Fruit fly (Drosophila melanogaster) whole organism, embryonic: ENCODE results near the gene dmrt11E.
A peak's percentile ranks its signal among the peaks of the same experiment; 100 is the strongest.

Experiments used
- Aef1 ChIP-seq: fragments of 200-800 bp; sonication (Bioruptor generic); IDR thresholded peaks from 3 replicates; pipeline ENCODE4 v1.3.6; 2022; ENCODE audit warnings: missing biosample characterization, missing genetic modification characterization
- CG10321 ChIP-seq: fragments of 200-800 bp; sonication (Bioruptor generic); IDR thresholded peaks from 2 replicates; pipeline ENCODE4 v1.3.6; 2022; ENCODE audit warnings: missing biosample characterization, missing genetic modification characterization
- CG11456 ChIP-seq: fragments of 200-800 bp; sonication (Bioruptor generic); IDR thresholded peaks from 3 replicates; pipeline ENCODE4 v1.3.6; 2022; ENCODE audit warnings: missing biosample characterization, missing genetic modification characterization
- CG1233 ChIP-seq: fragments of 200-800 bp; sonication (Bioruptor generic); optimal IDR thresholded peaks from 4 replicates; lab custom pipeline; 2018; ENCODE audit warnings: missing biosample characterization, mild to moderate bottlenecking, missing genetic modification characterization
- CG12769 ChIP-seq: fragments of 200-800 bp; sonication (Bioruptor generic); optimal IDR thresholded peaks from 2 replicates; lab custom pipeline; 2019; ENCODE audit warnings: missing biosample characterization, mild to moderate bottlenecking, missing genetic modification characterization, moderate library complexity
- CG13287 ChIP-seq: fragments of 200-800 bp; sonication (Bioruptor generic); IDR thresholded peaks from 2 replicates; pipeline ENCODE4 v1.3.6; 2022; ENCODE audit warnings: missing biosample characterization, missing genetic modification characterization; ENCODE audit not compliant: partially characterized antibody
- CG15073 ChIP-seq: fragments of 200-800 bp; sonication (Bioruptor generic); optimal IDR thresholded peaks from 2 replicates; lab custom pipeline; 2016; ENCODE audit warnings: missing biosample characterization, missing genetic modification characterization
- CG15601 ChIP-seq: fragments of 200-800 bp; sonication (Bioruptor generic); optimal IDR thresholded peaks from 3 replicates; lab custom pipeline; 2019; ENCODE audit warnings: missing biosample characterization, mild to moderate bottlenecking, missing genetic modification characterization, moderate library complexity
- CG17385 ChIP-seq: fragments of 200-800 bp; sonication (Bioruptor generic); optimal IDR thresholded peaks from 3 replicates; lab custom pipeline; 2018; ENCODE audit warnings: missing biosample characterization, mild to moderate bottlenecking, missing genetic modification characterization
- CG18476 ChIP-seq: fragments of 200-800 bp; sonication (Bioruptor generic); optimal IDR thresholded peaks from 2 replicates; lab custom pipeline; 2016; ENCODE audit warnings: missing biosample characterization, mild to moderate bottlenecking, missing genetic modification characterization
- CG18764 ChIP-seq: fragments of 200-800 bp; sonication (Bioruptor generic); optimal IDR thresholded peaks from 3 replicates; lab custom pipeline; 2016; ENCODE audit warnings: missing biosample characterization, missing genetic modification characterization
- CG3065 ChIP-seq: fragments of 200-800 bp; sonication (Bioruptor generic); optimal IDR thresholded peaks from 2 replicates; lab custom pipeline; 2016; ENCODE audit warnings: missing biosample characterization, missing genetic modification characterization
- CG31224 ChIP-seq: fragments of 200-800 bp; sonication (Bioruptor generic); IDR thresholded peaks from 2 replicates; pipeline ENCODE4 v1.3.6; 2022; ENCODE audit warnings: missing biosample characterization, missing genetic modification characterization
- CG3163 ChIP-seq: fragments of 200-800 bp; sonication (Bioruptor generic); optimal IDR thresholded peaks from 3 replicates; lab custom pipeline; 2016; ENCODE audit warnings: missing biosample characterization, missing genetic modification characterization
- CG3281 ChIP-seq: fragments of 200-800 bp; sonication (Bioruptor generic); optimal IDR thresholded peaks from 3 replicates; lab custom pipeline; 2017; ENCODE audit warnings: missing biosample characterization, mild to moderate bottlenecking, missing genetic modification characterization
- CG4282 ChIP-seq: fragments of 200-800 bp; sonication (Bioruptor generic); optimal IDR thresholded peaks from 2 replicates; lab custom pipeline; 2016; ENCODE audit warnings: missing biosample characterization, missing genetic modification characterization
- CG43689 ChIP-seq: fragments of 200-800 bp; sonication (Bioruptor generic); IDR thresholded peaks from 2 replicates; pipeline ENCODE4 v1.3.6; 2022; ENCODE audit warnings: missing biosample characterization, missing genetic modification characterization
- CG5180 ChIP-seq: fragments of 200-800 bp; sonication (Bioruptor generic); optimal IDR thresholded peaks from 3 replicates; lab custom pipeline; 2017; ENCODE audit warnings: missing biosample characterization, missing genetic modification characterization, mild to moderate bottlenecking, moderate library complexity, missing genetic modification reagents
- CG6689 ChIP-seq: fragments of 200-800 bp; sonication (Bioruptor generic); IDR thresholded peaks from 2 replicates; pipeline ENCODE4 v1.3.6; 2022; ENCODE audit warnings: missing biosample characterization, missing genetic modification characterization
- CG6813 ChIP-seq: fragments of 200-800 bp; sonication (Bioruptor generic); optimal IDR thresholded peaks from 2 replicates; lab custom pipeline; 2017; ENCODE audit warnings: missing biosample characterization, missing genetic modification characterization, mild to moderate bottlenecking, moderate library complexity, missing genetic modification reagents
- CG8478 ChIP-seq: fragments of >200 bp; optimal IDR thresholded peaks from 2 replicates; lab custom pipeline; 2018
- CTCF ChIP-seq: fragments of 200-800 bp; sonication (Bioruptor generic); optimal IDR thresholded peaks from 2 replicates; lab custom pipeline; 2017; ENCODE audit warnings: missing biosample characterization, mild to moderate bottlenecking, missing genetic modification characterization, moderate library complexity
- Dfd ChIP-seq, 2 experiments: fragments of >200 bp; optimal IDR thresholded peaks; 2 replicates each; lab custom pipeline; 2017; ENCODE audit warnings: missing biosample characterization in 2 of 2, missing genetic modification characterization in 2 of 2
- Dll ChIP-seq: fragments of 200-800 bp; sonication (Bioruptor generic); IDR thresholded peaks from 4 replicates; pipeline ENCODE4 v1.3.6; 2022; ENCODE audit warnings: missing biosample characterization, missing genetic modification characterization; ENCODE audit not compliant: partially characterized antibody
- Dref ChIP-seq: fragments of 200-800 bp; sonication (Bioruptor generic); IDR thresholded peaks from 2 replicates; pipeline ENCODE4 v1.3.6; 2022; ENCODE audit warnings: missing biosample characterization, missing genetic modification characterization
- Gsc ChIP-seq: fragments of 200-800 bp; sonication (Bioruptor generic); IDR thresholded peaks from 2 replicates; pipeline ENCODE4 v1.3.6; 2022; ENCODE audit warnings: missing biosample characterization, missing genetic modification characterization
- Hmr ChIP-seq: fragments of 200-800 bp; sonication (Bioruptor generic); optimal IDR thresholded peaks from 3 replicates; lab custom pipeline; 2017; ENCODE audit warnings: mild to moderate bottlenecking, missing biosample characterization, missing genetic modification reagents, missing genetic modification characterization
- NC2α ChIP-seq: fragments of 200-800 bp; sonication (Bioruptor generic); optimal IDR thresholded peaks from 2 replicates; lab custom pipeline; 2016; ENCODE audit warnings: missing biosample characterization, missing genetic modification characterization
- Nf-YA ChIP-seq: fragments of 200-800 bp; sonication (Bioruptor generic); IDR thresholded peaks from 2 replicates; pipeline ENCODE4 v1.3.6; 2022; ENCODE audit warnings: missing biosample characterization, missing genetic modification characterization
- Nf-YB ChIP-seq: fragments of 200-800 bp; sonication (Bioruptor generic); optimal IDR thresholded peaks from 3 replicates; lab custom pipeline; 2019; ENCODE audit warnings: missing biosample characterization, mild to moderate bottlenecking, missing genetic modification characterization, moderate library complexity
- Xrp1 ChIP-seq: fragments of 200-800 bp; sonication (Bioruptor generic); IDR thresholded peaks from 2 replicates; pipeline ENCODE4 v1.3.6; 2022; ENCODE audit warnings: missing biosample characterization, missing genetic modification characterization
- ac ChIP-seq: fragments of 200-800 bp; sonication (Bioruptor generic); optimal IDR thresholded peaks from 3 replicates; lab custom pipeline; 2017; ENCODE audit warnings: missing biosample characterization, mild to moderate bottlenecking, missing genetic modification characterization
- cad ChIP-seq: fragments of >200 bp; optimal IDR thresholded peaks from 2 replicates; lab custom pipeline; 2017; ENCODE audit warnings: missing biosample characterization, missing genetic modification characterization
- chinmo ChIP-seq: fragments of 200-800 bp; sonication (Bioruptor generic); IDR thresholded peaks from 4 replicates; pipeline ENCODE4 v1.3.6; 2022; ENCODE audit warnings: missing biosample characterization, missing genetic modification characterization; ENCODE audit not compliant: partially characterized antibody
- crol ChIP-seq: fragments of 200-800 bp; sonication (Bioruptor generic); IDR thresholded peaks from 2 replicates; pipeline ENCODE4 v1.3.6; 2022; ENCODE audit warnings: missing biosample characterization, missing genetic modification characterization
- dimm ChIP-seq: fragments of 200-800 bp; sonication (Bioruptor generic); IDR thresholded peaks from 2 replicates; pipeline ENCODE4 v1.3.6; 2022; ENCODE audit warnings: missing biosample characterization, missing genetic modification characterization
- fd64A ChIP-seq: fragments of 200-800 bp; sonication (Bioruptor generic); optimal IDR thresholded peaks from 3 replicates; lab custom pipeline; 2018; ENCODE audit warnings: missing biosample characterization, mild to moderate bottlenecking, missing genetic modification characterization
- fru ChIP-seq: fragments of >200 bp; optimal IDR thresholded peaks from 2 replicates; lab custom pipeline; 2017
- ind ChIP-seq: fragments of 200-800 bp; sonication (Bioruptor generic); optimal IDR thresholded peaks from 3 replicates; lab custom pipeline; 2016; ENCODE audit warnings: missing biosample characterization, missing genetic modification characterization
- inv ChIP-seq: fragments of 200-800 bp; sonication (Bioruptor generic); IDR thresholded peaks from 2 replicates; pipeline ENCODE4 v1.3.6; 2022; ENCODE audit warnings: missing biosample characterization, missing genetic modification characterization; ENCODE audit not compliant: partially characterized antibody
- jigr1 ChIP-seq: fragments of 200-800 bp; sonication (Bioruptor generic); IDR thresholded peaks from 3 replicates; pipeline ENCODE4 v1.3.6; 2022; ENCODE audit warnings: missing biosample characterization, missing genetic modification characterization
- kah ChIP-seq: fragments of 200-800 bp; sonication (Bioruptor generic); optimal IDR thresholded peaks from 2 replicates; lab custom pipeline; 2018; ENCODE audit warnings: missing biosample characterization, mild to moderate bottlenecking, missing genetic modification characterization
- lov ChIP-seq, 2 experiments: fragments of 200-800 bp in 1 of 2; fragments of >200 bp in 1 of 2; sonication (Bioruptor generic) in 1 of 2; IDR thresholded peaks in 1 of 2; optimal IDR thresholded peaks in 1 of 2; 2 replicates in 1 of 2; 3 replicates in 1 of 2; pipeline versions ENCODE4 v1.3.6 to Lab custom; 2017 to 2022; ENCODE audit warnings: missing biosample characterization in 1 of 2, missing genetic modification characterization in 1 of 2
- oc ChIP-seq: fragments of 200-800 bp; sonication (Bioruptor generic); optimal IDR thresholded peaks from 2 replicates; lab custom pipeline; 2018; ENCODE audit warnings: missing biosample characterization, mild to moderate bottlenecking, missing genetic modification characterization, moderate library complexity
- odd ChIP-seq: fragments of 200-800 bp; sonication (Bioruptor generic); optimal IDR thresholded peaks from 2 replicates; lab custom pipeline; 2017; ENCODE audit warnings: missing biosample characterization, mild to moderate bottlenecking, missing genetic modification characterization
- pnt ChIP-seq: fragments of 200-800 bp; sonication (Bioruptor generic); optimal IDR thresholded peaks from 3 replicates; lab custom pipeline; 2016; ENCODE audit warnings: missing biosample characterization, missing genetic modification characterization
- sens ChIP-seq: fragments of 200-800 bp; sonication (Bioruptor generic); peaks from one replicate; lab custom pipeline; 2016; ENCODE audit warnings: missing biosample characterization, missing genetic modification characterization
- sim ChIP-seq: fragments of 200-800 bp; sonication (Bioruptor generic); IDR thresholded peaks from 2 replicates; pipeline ENCODE4 v1.3.6; 2022; ENCODE audit warnings: missing biosample characterization, missing genetic modification characterization
- sr ChIP-seq: fragments of 200-800 bp; sonication (Bioruptor generic); IDR thresholded peaks from 3 replicates; pipeline ENCODE4 v1.3.6; 2022; ENCODE audit warnings: missing biosample characterization, missing genetic modification characterization
- tna ChIP-seq: fragments of 200-800 bp; sonication (Bioruptor generic); IDR thresholded peaks from 2 replicates; pipeline ENCODE4 v1.3.6; 2022; ENCODE audit warnings: missing biosample characterization, missing genetic modification characterization; ENCODE audit not compliant: partially characterized antibody
- ttk ChIP-seq: fragments of 200-800 bp; sonication (Bioruptor generic); IDR thresholded peaks from 2 replicates; pipeline ENCODE4 v2.1.2; 2022; ENCODE audit warnings: missing biosample characterization, missing genetic modification characterization
- vfl ChIP-seq: fragments of 200-800 bp; sonication (Bioruptor generic); optimal IDR thresholded peaks from 2 replicates; lab custom pipeline; 2016; ENCODE audit warnings: missing biosample characterization, missing genetic modification characterization
- vvl ChIP-seq: fragments of 200-800 bp; sonication (Bioruptor generic); IDR thresholded peaks from 2 replicates; pipeline ENCODE4 v1.3.6; 2022; ENCODE audit warnings: missing biosample characterization, missing genetic modification characterization

The dmrt11E gene

DNA sequence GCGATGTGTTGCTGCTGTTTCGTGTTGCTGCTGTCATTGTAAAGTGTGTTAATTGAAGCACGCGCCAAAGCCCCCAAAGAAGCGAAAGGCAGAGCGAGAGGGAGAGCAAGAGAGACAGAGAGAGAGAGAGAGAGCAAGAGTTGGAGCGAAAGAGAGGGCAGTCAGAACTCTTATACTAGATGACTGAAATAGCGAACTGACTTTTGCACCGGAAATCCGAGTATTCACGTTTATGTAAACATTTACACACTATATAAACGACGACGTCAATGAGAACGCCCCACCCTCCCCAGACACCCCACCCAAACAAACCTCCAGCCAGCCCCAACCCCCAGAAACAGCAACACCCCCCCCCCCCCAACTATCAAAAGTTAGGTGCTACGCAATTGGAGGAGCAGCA lies 45.6 kb upstream of the dmrt11E start:
- peak; percentile 48; the same call in 1 of the 2 replicates for TF ChIP-seq CG10321 (GFP tag; lab: Robert Waterston, UW)
- TF ChIP-seq dimm (GFP tag; lab: Robert Waterston, UW): no peak
- TF ChIP-seq odd: no peak
- no peak for TF ChIP-seq vvl (GFP tag; lab: Robert Waterston, UW)
- TF ChIP-seq crol (GFP tag; lab: Robert Waterston, UW): peak; percentile 67
- no peak for TF ChIP-seq oc (tag; lab: Kevin White, UChicago)
- no peak for TF ChIP-seq CG43689 (GFP tag; lab: Robert Waterston, UW)
- TF ChIP-seq CG3065 (GFP tag; lab: Kevin White, UChicago): no peak
- no peak for TF ChIP-seq kah (GFP tag; lab: Kevin White, UChicago)
- no peak for TF ChIP-seq CG15073
- no peak for TF ChIP-seq CG4282 (GFP tag; lab: Kevin White, UChicago)
- TF ChIP-seq Hmr (GFP tag; lab: Kevin White, UChicago): peak; percentile 47
- no peak for TF ChIP-seq CG11456 (GFP tag; lab: Robert Waterston, UW)
- TF ChIP-seq Nf-YA (GFP tag; lab: Robert Waterston, UW): no peak
- TF ChIP-seq Aef1: no peak
- TF ChIP-seq CG6813 (GFP tag; lab: Kevin White, UChicago): no peak
- no peak for TF ChIP-seq NC2α (GFP tag; lab: Kevin White, UChicago)
- no peak for TF ChIP-seq Dref (GFP tag; lab: Robert Waterston, UW)
- no peak for TF ChIP-seq sr (GFP tag; lab: Robert Waterston, UW)
- no peak for TF ChIP-seq CG12769
- TF ChIP-seq CG3281 (GFP tag; lab: Kevin White, UChicago): peak; percentile 35
- TF ChIP-seq jigr1: no peak
- TF ChIP-seq sim (GFP tag; lab: Robert Waterston, UW): no peak
- no peak for TF ChIP-seq CG15601 (tag; lab: Kevin White, UChicago)
- TF ChIP-seq fru (lab: Kevin White, UChicago): no peak
- TF ChIP-seq vfl (GFP tag; lab: Kevin White, UChicago): no peak
- no peak for TF ChIP-seq Dll (GFP tag; lab: Robert Waterston, UW)
- TF ChIP-seq CG3163: no peak
- TF ChIP-seq CG17385: no peak
- no peak for TF ChIP-seq lov (optimal IDR thresholded peaks at IDR 0.05; lab: Kevin White, UChicago)
- TF ChIP-seq lov (GFP tag; IDR thresholded peaks at IDR 0.05; lab: Robert Waterston, UW): no peak
- TF ChIP-seq inv (GFP tag; lab: Robert Waterston, UW): no peak
- TF ChIP-seq cad (GFP tag; lab: Kevin White, UChicago): no peak
- no peak for TF ChIP-seq Gsc (GFP tag; lab: Robert Waterston, UW)
- no peak for TF ChIP-seq Xrp1 (GFP tag; lab: Robert Waterston, UW)
- TF ChIP-seq CG31224 (GFP tag; lab: Robert Waterston, UW): no peak
- TF ChIP-seq CG5180 (GFP tag; lab: Kevin White, UChicago): no peak
- no peak for TF ChIP-seq CG18476 (GFP tag; lab: Kevin White, UChicago)
- TF ChIP-seq CTCF (GFP tag; lab: Kevin White, UChicago): no peak
- no peak for TF ChIP-seq CG18764
- 0 out of 2 replicates have a peak, but pooled peaks have one; percentile 12 for TF ChIP-seq CG13287 (GFP tag; lab: Robert Waterston, UW)
- no peak for TF ChIP-seq sens (GFP tag; lab: Kevin White, UChicago)
- no peak for TF ChIP-seq ind (GFP tag; lab: Kevin White, UChicago)
- no peak for TF ChIP-seq CG6689 (GFP tag; lab: Robert Waterston, UW)
- no peak for TF ChIP-seq tna (GFP tag; lab: Robert Waterston, UW)
- TF ChIP-seq ttk (GFP tag; lab: Robert Waterston, UW): no peak
- TF ChIP-seq fd64A (GFP tag; lab: Kevin White, UChicago): no peak
- TF ChIP-seq Nf-YB (GFP tag; lab: Kevin White, UChicago): no peak
- TF ChIP-seq CG1233 (GFP tag; lab: Kevin White, UChicago): no peak
- TF ChIP-seq ac (GFP tag; lab: Kevin White, UChicago): no peak
- no peak for TF ChIP-seq pnt
- TF ChIP-seq chinmo (GFP tag; lab: Robert Waterston, UW): 0 out of 4 replicates have a peak, but pooled peaks have one; percentile 64
- TF ChIP-seq CG8478 (lab: Kevin White, UChicago): no peak
- TF ChIP-seq Dfd (GFP tag; optimal IDR thresholded peaks at IDR 0.05; lab: Kevin White, UChicago): no peak
